Fruit fly (Drosophila melanogaster) whole organism, embryonic: ENCODE data around the gene Cyt-c-p.

Experiments used
- Awh ChIP-seq: fragments of 200-800 bp; sonication (Bioruptor generic); IDR thresholded peaks from 2 replicates; pipeline ENCODE4, ENCODE4 v1.3.6; 2022; ENCODE audit warnings: missing biosample characterization, missing genetic modification characterization
- C15 ChIP-seq: fragments of 200-800 bp; sonication (Bioruptor generic); IDR thresholded peaks from 3 replicates; pipeline ENCODE4 v1.3.6; 2022; ENCODE audit warnings: missing biosample characterization, missing genetic modification characterization
- CG10979 ChIP-seq: fragments of 200-800 bp; sonication (Bioruptor generic); optimal IDR thresholded peaks from 2 replicates; lab custom pipeline; 2018; ENCODE audit warnings: missing biosample characterization, mild to moderate bottlenecking, missing genetic modification characterization, moderate library complexity
- CG11093 ChIP-seq: fragments of 200-800 bp; sonication (Bioruptor generic); IDR thresholded peaks from 3 replicates; pipeline ENCODE4 v1.3.6; 2022; ENCODE audit warnings: missing biosample characterization, missing genetic modification characterization
- CG11695 ChIP-seq: fragments of 200-800 bp; sonication (Bioruptor generic); IDR thresholded peaks from 3 replicates; pipeline ENCODE4 v1.3.6; 2022; ENCODE audit warnings: missing biosample characterization, missing genetic modification characterization
- CG14710 ChIP-seq: fragments of 200-800 bp; sonication (Bioruptor generic); optimal IDR thresholded peaks from 3 replicates; lab custom pipeline; 2019; ENCODE audit warnings: missing biosample characterization, mild to moderate bottlenecking, missing genetic modification characterization, moderate library complexity
- CG14860 ChIP-seq: fragments of 200-800 bp; sonication (Bioruptor generic); IDR thresholded peaks from 3 replicates; pipeline ENCODE4 v1.3.6; 2022; ENCODE audit warnings: missing biosample characterization, missing genetic modification characterization; ENCODE audit not compliant: partially characterized antibody
- CG15514 ChIP-seq: fragments of 200-800 bp; sonication (Bioruptor generic); optimal IDR thresholded peaks from 3 replicates; lab custom pipeline; 2017; ENCODE audit warnings: missing biosample characterization, missing genetic modification characterization, mild to moderate bottlenecking, moderate library complexity, missing genetic modification reagents
- CG17568 ChIP-seq: fragments of 200-800 bp; sonication (Bioruptor generic); optimal IDR thresholded peaks from 2 replicates; lab custom pipeline; 2018; ENCODE audit warnings: missing biosample characterization, mild to moderate bottlenecking, missing genetic modification characterization, moderate library complexity
- CG31388 ChIP-seq: fragments of 200-800 bp; sonication (Bioruptor generic); optimal IDR thresholded peaks from 2 replicates; lab custom pipeline; 2016; ENCODE audit warnings: missing biosample characterization, missing genetic modification characterization
- CG31441 ChIP-seq: fragments of 200-800 bp; sonication (Bioruptor generic); IDR thresholded peaks from 2 replicates; pipeline ENCODE4 v1.3.6; 2022; ENCODE audit warnings: missing biosample characterization, missing genetic modification characterization
- CG3281 ChIP-seq: fragments of 200-800 bp; sonication (Bioruptor generic); optimal IDR thresholded peaks from 3 replicates; lab custom pipeline; 2017; ENCODE audit warnings: missing biosample characterization, mild to moderate bottlenecking, missing genetic modification characterization
- CG3726 ChIP-seq: fragments of 200-800 bp; sonication (Bioruptor generic); IDR thresholded peaks from 3 replicates; pipeline ENCODE4, ENCODE4 v1.3.6; 2022; ENCODE audit warnings: missing biosample characterization, missing genetic modification characterization
- CG4282 ChIP-seq: fragments of 200-800 bp; sonication (Bioruptor generic); optimal IDR thresholded peaks from 2 replicates; lab custom pipeline; 2016; ENCODE audit warnings: missing biosample characterization, missing genetic modification characterization
- CG4617 ChIP-seq: fragments of 200-800 bp; sonication (Bioruptor generic); optimal IDR thresholded peaks from 3 replicates; lab custom pipeline; 2016; ENCODE audit warnings: missing biosample characterization, missing genetic modification characterization, borderline replicate concordance
- CG6813 ChIP-seq: fragments of 200-800 bp; sonication (Bioruptor generic); optimal IDR thresholded peaks from 2 replicates; lab custom pipeline; 2017; ENCODE audit warnings: missing biosample characterization, missing genetic modification characterization, mild to moderate bottlenecking, moderate library complexity, missing genetic modification reagents
- CG9609 ChIP-seq: fragments of 200-800 bp; sonication (Bioruptor generic); optimal IDR thresholded peaks from 3 replicates; lab custom pipeline; 2016; ENCODE audit warnings: missing biosample characterization, missing genetic modification characterization
- CG9727 ChIP-seq: fragments of 200-800 bp; sonication (Bioruptor generic); optimal IDR thresholded peaks from 3 replicates; lab custom pipeline; 2017; ENCODE audit warnings: missing biosample characterization, mild to moderate bottlenecking, missing genetic modification characterization
- CG9817 ChIP-seq: fragments of 200-800 bp; sonication (Bioruptor generic); optimal IDR thresholded peaks from 2 replicates; lab custom pipeline; 2018; ENCODE audit warnings: missing biosample characterization, mild to moderate bottlenecking, missing genetic modification characterization, moderate library complexity
- CG9932 ChIP-seq: fragments of 200-800 bp; sonication (Bioruptor generic); IDR thresholded peaks from 2 replicates; pipeline ENCODE4 v1.3.6; 2022; ENCODE audit warnings: missing biosample characterization, missing genetic modification characterization
- ERR ChIP-seq: fragments of 200-800 bp; sonication (Bioruptor generic); optimal IDR thresholded peaks from 2 replicates; lab custom pipeline; 2016; ENCODE audit warnings: missing biosample characterization, missing genetic modification characterization
- Hey ChIP-seq: fragments of 200-800 bp; sonication (Bioruptor generic); optimal IDR thresholded peaks from 3 replicates; lab custom pipeline; 2018; ENCODE audit warnings: missing biosample characterization, mild to moderate bottlenecking, missing genetic modification characterization
- Hmr ChIP-seq: fragments of 200-800 bp; sonication (Bioruptor generic); optimal IDR thresholded peaks from 3 replicates; lab custom pipeline; 2017; ENCODE audit warnings: mild to moderate bottlenecking, missing biosample characterization, missing genetic modification reagents, missing genetic modification characterization
- Myb ChIP-seq: fragments of 200-800 bp; sonication (Bioruptor generic); optimal IDR thresholded peaks from 2 replicates; lab custom pipeline; 2016; ENCODE audit warnings: missing biosample characterization, missing genetic modification characterization
- NC2α ChIP-seq: fragments of 200-800 bp; sonication (Bioruptor generic); optimal IDR thresholded peaks from 2 replicates; lab custom pipeline; 2016; ENCODE audit warnings: missing biosample characterization, missing genetic modification characterization
- Ptx1 ChIP-seq: fragments of 200-800 bp; sonication (Bioruptor generic); IDR thresholded peaks from 2 replicates; pipeline ENCODE4 v1.3.6; 2022; ENCODE audit warnings: missing biosample characterization, missing genetic modification characterization
- Rx ChIP-seq: fragments of 200-800 bp; sonication (Bioruptor generic); IDR thresholded peaks from 2 replicates; pipeline ENCODE4 v1.3.6; 2022; ENCODE audit warnings: missing biosample characterization, missing genetic modification characterization
- Side ChIP-seq: fragments of 200-800 bp; sonication (Bioruptor generic); optimal IDR thresholded peaks from 2 replicates; lab custom pipeline; 2016; ENCODE audit warnings: missing biosample characterization, missing genetic modification characterization
- Sin3A ChIP-seq: fragments of >200 bp; optimal IDR thresholded peaks from 2 replicates; lab custom pipeline; 2018
- Stat92E ChIP-seq, 3 experiments: fragments of >200 bp in 2 of 3; fragments of 200-800 bp in 1 of 3; sonication (Bioruptor generic) in 1 of 3; optimal IDR thresholded peaks; 2 replicates each; lab custom pipeline; 2017 to 2019; ENCODE audit warnings: missing biosample characterization in 3 of 3, missing genetic modification characterization in 3 of 3, mild to moderate bottlenecking in 1 of 3, moderate library complexity in 1 of 3
- amos ChIP-seq: fragments of 200-800 bp; sonication (Bioruptor generic); IDR thresholded peaks from 2 replicates; pipeline ENCODE4 v1.3.6; 2022; ENCODE audit warnings: missing biosample characterization, missing genetic modification characterization; ENCODE audit not compliant: partially characterized antibody
- cg ChIP-seq: fragments of 200-800 bp; sonication (Bioruptor generic); optimal IDR thresholded peaks from 3 replicates; lab custom pipeline; 2019; ENCODE audit warnings: missing biosample characterization, mild to moderate bottlenecking, missing genetic modification characterization, moderate library complexity
- croc ChIP-seq: fragments of 200-800 bp; sonication (Bioruptor generic); conservative IDR thresholded peaks from 3 replicates; pipeline ENCODE4 v1.3.6; 2022; ENCODE audit warnings: missing biosample characterization, missing genetic modification characterization
- da ChIP-seq: fragments of 200-800 bp; sonication (Bioruptor generic); optimal IDR thresholded peaks from 2 replicates; lab custom pipeline; 2016; ENCODE audit warnings: missing biosample characterization, missing genetic modification characterization
- eve ChIP-seq, 2 experiments: fragments of >200 bp; optimal IDR thresholded peaks; 2 replicates each; lab custom pipeline; 2017; ENCODE audit warnings: missing biosample characterization in 2 of 2, missing genetic modification characterization in 2 of 2
- exex ChIP-seq: fragments of 200-800 bp; sonication (Bioruptor generic); optimal IDR thresholded peaks from 4 replicates; lab custom pipeline; 2018; ENCODE audit warnings: missing biosample characterization, mild to moderate bottlenecking, missing genetic modification characterization, moderate library complexity
- fd64A ChIP-seq: fragments of 200-800 bp; sonication (Bioruptor generic); optimal IDR thresholded peaks from 3 replicates; lab custom pipeline; 2018; ENCODE audit warnings: missing biosample characterization, mild to moderate bottlenecking, missing genetic modification characterization
- fd96Cb ChIP-seq: fragments of 200-800 bp; sonication (Bioruptor generic); optimal IDR thresholded peaks from 2 replicates; lab custom pipeline; 2018; ENCODE audit warnings: missing biosample characterization, mild to moderate bottlenecking, missing genetic modification characterization, moderate library complexity
- gsb ChIP-seq: fragments of 200-800 bp; sonication (Bioruptor generic); IDR thresholded peaks from 2 replicates; pipeline ENCODE4 v1.3.6; 2022; ENCODE audit warnings: missing biosample characterization, missing genetic modification characterization
- jing ChIP-seq: fragments of 200-800 bp; sonication (Bioruptor generic); optimal IDR thresholded peaks from 2 replicates; lab custom pipeline; 2018; ENCODE audit warnings: missing biosample characterization, mild to moderate bottlenecking, missing genetic modification characterization
- kah ChIP-seq: fragments of 200-800 bp; sonication (Bioruptor generic); optimal IDR thresholded peaks from 2 replicates; lab custom pipeline; 2018; ENCODE audit warnings: missing biosample characterization, mild to moderate bottlenecking, missing genetic modification characterization
- lola ChIP-seq, 3 experiments: fragments of >200 bp in 2 of 3; fragments of 200-800 bp in 1 of 3; sonication (Bioruptor generic) in 1 of 3; optimal IDR thresholded peaks; 2 replicates each; lab custom pipeline; 2017 to 2019; ENCODE audit warnings: missing biosample characterization in 3 of 3, missing genetic modification characterization in 3 of 3, mild to moderate bottlenecking in 1 of 3, moderate library complexity in 1 of 3
- mam ChIP-seq: fragments of 200-800 bp; sonication (Bioruptor generic); optimal IDR thresholded peaks from 3 replicates; lab custom pipeline; 2016; ENCODE audit warnings: missing biosample characterization, missing genetic modification characterization
- mld ChIP-seq: fragments of 200-800 bp; sonication (Bioruptor generic); IDR thresholded peaks from 3 replicates; pipeline ENCODE4 v1.3.6; 2022; ENCODE audit warnings: missing biosample characterization, missing genetic modification characterization; ENCODE audit not compliant: partially characterized antibody
- sim ChIP-seq: fragments of 200-800 bp; sonication (Bioruptor generic); IDR thresholded peaks from 2 replicates; pipeline ENCODE4 v1.3.6; 2022; ENCODE audit warnings: missing biosample characterization, missing genetic modification characterization
- wek ChIP-seq: fragments of 200-800 bp; sonication (Bioruptor generic); optimal IDR thresholded peaks from 3 replicates; lab custom pipeline; 2018; ENCODE audit warnings: missing biosample characterization, mild to moderate bottlenecking, missing genetic modification characterization, moderate library complexity
- zf30C ChIP-seq: fragments of 200-800 bp; sonication (Bioruptor generic); optimal IDR thresholded peaks from 3 replicates; lab custom pipeline; 2018; ENCODE audit warnings: missing biosample characterization, mild to moderate bottlenecking, missing genetic modification characterization

Cyt-c-p gene

DNA sequence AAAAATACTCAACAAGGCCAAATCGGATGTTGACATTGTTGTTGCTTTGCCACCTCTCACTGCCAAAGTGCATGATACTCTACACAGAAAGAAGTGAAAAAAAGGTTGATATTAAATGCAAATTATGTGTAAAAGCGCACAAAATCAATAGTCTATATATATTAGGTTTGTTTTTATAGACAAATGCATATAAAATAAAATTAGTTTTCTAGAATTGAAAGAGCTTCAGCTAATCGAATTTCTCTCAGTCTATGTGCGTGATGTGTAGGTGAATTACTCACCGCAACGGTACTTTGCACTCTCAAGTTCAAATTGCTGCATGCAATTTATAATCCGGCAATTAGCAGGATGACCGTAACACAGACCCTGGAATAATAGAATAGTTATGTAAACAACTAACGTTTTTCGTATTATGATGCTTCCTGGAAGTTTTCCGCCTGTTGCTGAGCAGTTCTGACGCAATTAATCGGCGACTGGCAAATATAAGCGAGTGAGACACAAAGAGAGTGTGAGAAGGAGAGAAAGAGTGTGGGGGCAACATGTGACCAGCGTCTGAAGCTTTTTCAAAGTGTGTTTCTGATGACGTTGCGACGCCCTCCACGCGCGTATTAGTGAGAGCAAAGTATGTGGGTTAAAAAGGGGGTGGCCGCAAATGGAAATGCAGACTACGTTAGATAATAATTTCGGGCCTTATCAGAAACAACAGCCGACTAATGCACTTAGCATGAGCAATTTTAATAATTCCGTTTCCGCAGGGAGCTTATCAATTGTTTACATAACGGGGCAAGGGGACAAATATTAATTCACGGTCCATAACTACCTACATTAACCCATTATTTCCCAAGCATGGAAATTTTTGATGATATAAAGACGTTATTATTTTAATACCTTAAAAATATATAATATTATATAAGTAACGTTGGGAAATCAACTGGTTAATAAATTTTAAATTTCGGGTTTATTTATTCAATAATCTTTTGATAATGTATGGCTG is 1.3 kb downstream of the Cyt-c-p start (continued):
- TF ChIP-seq mld (GFP tag; lab: Robert Waterston, UW): no peak
- peak in 1 of 2 experiments; percentile 97 for TF ChIP-seq eve (GFP tag; optimal IDR thresholded peaks at IDR 0.05; lab: Kevin White, UChicago)
- TF ChIP-seq jing (GFP tag; lab: Kevin White, UChicago): peak; percentile 85
- peak; percentile 93 for TF ChIP-seq CG9932 (GFP tag; lab: Robert Waterston, UW)
- peak; percentile 90 for TF ChIP-seq CG10979 (tag; lab: Kevin White, UChicago)
- TF ChIP-seq Ptx1 (GFP tag; lab: Robert Waterston, UW): peak; percentile 97
- TF ChIP-seq CG4282 (GFP tag; lab: Kevin White, UChicago): peak; percentile 17
- peak; percentile 94 for TF ChIP-seq CG11695 (GFP tag; lab: Robert Waterston, UW)
- peak; percentile 56 for TF ChIP-seq mam (GFP tag; lab: Kevin White, UChicago)
- peak in 1 of 3 experiments; percentile 65 for TF ChIP-seq lola (GFP tag; optimal IDR thresholded peaks at IDR 0.05; lab: Kevin White, UChicago)
- no peak for TF ChIP-seq Hey (tag; lab: Kevin White, UChicago)
- TF ChIP-seq CG17568 (GFP tag; lab: Kevin White, UChicago): peak; percentile 81
- TF ChIP-seq CG11093 (GFP tag; lab: Robert Waterston, UW): peak; percentile 93
- TF ChIP-seq C15 (GFP tag; lab: Robert Waterston, UW): peak; percentile 90; the same call in 2 of the 3 replicates
- peak; percentile 87 for TF ChIP-seq CG9817 (tag; lab: Kevin White, UChicago)
- TF ChIP-seq Awh (GFP tag; lab: Robert Waterston, UW): peak; percentile 98
- TF ChIP-seq cg (GFP tag; lab: Kevin White, UChicago): peak; percentile 57
- no peak for TF ChIP-seq CG14860
- TF ChIP-seq fd64A (GFP tag; lab: Kevin White, UChicago): peak; percentile 77
- peak; percentile 94 for TF ChIP-seq sim
- peak; percentile 88 for TF ChIP-seq croc (GFP tag; lab: Robert Waterston, UW)
- peak; percentile 82 for TF ChIP-seq Hmr (GFP tag; lab: Kevin White, UChicago)
- peak; percentile 94 for TF ChIP-seq CG3726
- TF ChIP-seq Stat92E (GFP tag; optimal IDR thresholded peaks at IDR 0.05; lab: Kevin White, UChicago): peak in 1 of 3 experiments; percentile 79
- peak; percentile 67 for TF ChIP-seq da
- TF ChIP-seq CG4617 (GFP tag; lab: Kevin White, UChicago): peak; percentile 58
- TF ChIP-seq CG31441 (GFP tag; lab: Robert Waterston, UW): peak; percentile 94
- TF ChIP-seq kah (GFP tag; lab: Kevin White, UChicago): peak; percentile 78
- peak; percentile 93 for TF ChIP-seq fd96Cb
- TF ChIP-seq amos (GFP tag; lab: Robert Waterston, UW): no peak; the same call in 1 of the 2 replicates
- TF ChIP-seq gsb: peak; percentile 86
- peak; percentile 75 for TF ChIP-seq Side (GFP tag; lab: Kevin White, UChicago)
- TF ChIP-seq CG15514: peak; percentile 79
- peak; percentile 97 for TF ChIP-seq CG9727 (GFP tag; lab: Kevin White, UChicago)
- TF ChIP-seq ERR (GFP tag; lab: Kevin White, UChicago): peak; percentile 34
- TF ChIP-seq wek (GFP tag; lab: Kevin White, UChicago): peak; percentile 41
- TF ChIP-seq CG9609 (GFP tag; lab: Kevin White, UChicago): peak; percentile 34
- TF ChIP-seq Rx (GFP tag; lab: Robert Waterston, UW): peak; percentile 91
- no peak for TF ChIP-seq Sin3A (lab: Kevin White, UChicago)
- peak; percentile 65 for TF ChIP-seq zf30C
- peak; percentile 74 for TF ChIP-seq NC2α
- TF ChIP-seq CG3281 (GFP tag; lab: Kevin White, UChicago): peak; percentile 88
- TF ChIP-seq Myb (GFP tag; lab: Kevin White, UChicago): peak; percentile 14
- peak; percentile 93 for TF ChIP-seq CG14710
- peak; percentile 88 for TF ChIP-seq CG31388 (GFP tag; lab: Kevin White, UChicago)
- TF ChIP-seq CG6813 (GFP tag; lab: Kevin White, UChicago): peak; percentile 83
- peak; percentile 52 for TF ChIP-seq exex (tag; lab: Kevin White, UChicago)
